Fruit fly (Drosophila melanogaster) whole organism, embryonic: ENCODE results near the gene Dyrk2.

Source experiments
- Antp ChIP-seq: fragments of 200-800 bp; sonication (Bioruptor generic); optimal IDR thresholded peaks from 3 replicates; lab custom pipeline; 2016; ENCODE audit warnings: missing biosample characterization, missing genetic modification characterization
- BtbVII ChIP-seq: fragments of 200-800 bp; sonication (Bioruptor generic); optimal IDR thresholded peaks from 3 replicates; lab custom pipeline; 2017; ENCODE audit warnings: missing biosample characterization, mild to moderate bottlenecking, missing genetic modification characterization
- CG1024 ChIP-seq: fragments of 200-800 bp; sonication (Bioruptor generic); IDR thresholded peaks from 2 replicates; pipeline ENCODE4 v1.3.6; 2022; ENCODE audit warnings: missing biosample characterization, missing genetic modification characterization
- CG10274 ChIP-seq: fragments of 200-800 bp; sonication (Bioruptor generic); optimal IDR thresholded peaks from 3 replicates; lab custom pipeline; 2017; ENCODE audit warnings: missing biosample characterization, mild to moderate bottlenecking, missing genetic modification characterization
- CG10959 ChIP-seq: fragments of 200-800 bp; sonication (Bioruptor generic); IDR thresholded peaks from 2 replicates; pipeline ENCODE4 v1.3.6; 2022; ENCODE audit warnings: missing biosample characterization, missing genetic modification characterization
- CG13424 ChIP-seq: fragments of 200-800 bp; sonication (Bioruptor generic); optimal IDR thresholded peaks from 2 replicates; lab custom pipeline; 2019; ENCODE audit warnings: missing biosample characterization, mild to moderate bottlenecking, missing genetic modification characterization, moderate library complexity
- CG14441 ChIP-seq: fragments of 200-800 bp; sonication (Bioruptor generic); IDR thresholded peaks from 2 replicates; pipeline ENCODE4 v1.3.6; 2022; ENCODE audit warnings: missing biosample characterization, missing genetic modification characterization
- CG17361 ChIP-seq: fragments of 200-800 bp; sonication (Bioruptor generic); IDR thresholded peaks from 3 replicates; pipeline ENCODE4 v1.3.6; 2022; ENCODE audit warnings: missing biosample characterization, missing genetic modification characterization
- CG2712 ChIP-seq: fragments of 200-800 bp; optimal IDR thresholded peaks from 3 replicates; lab custom pipeline; 2019; ENCODE audit warnings: missing biosample characterization, mild to moderate bottlenecking, missing genetic modification characterization, moderate library complexity
- CG31441 ChIP-seq: fragments of 200-800 bp; sonication (Bioruptor generic); IDR thresholded peaks from 2 replicates; pipeline ENCODE4 v1.3.6; 2022; ENCODE audit warnings: missing biosample characterization, missing genetic modification characterization
- CG33213 ChIP-seq: fragments of 200-800 bp; sonication (Bioruptor generic); optimal IDR thresholded peaks from 3 replicates; lab custom pipeline; 2016; ENCODE audit warnings: missing biosample characterization, missing genetic modification characterization
- CG3995 ChIP-seq: fragments of 200-800 bp; sonication (Bioruptor generic); optimal IDR thresholded peaks from 3 replicates; lab custom pipeline; 2016; ENCODE audit warnings: missing biosample characterization, missing genetic modification characterization
- CG4328 ChIP-seq: fragments of 200-800 bp; sonication (Bioruptor generic); optimal IDR thresholded peaks from 3 replicates; lab custom pipeline; 2017; ENCODE audit warnings: missing biosample characterization, missing genetic modification reagents, missing genetic modification characterization
- CG43689 ChIP-seq: fragments of 200-800 bp; sonication (Bioruptor generic); IDR thresholded peaks from 2 replicates; pipeline ENCODE4 v1.3.6; 2022; ENCODE audit warnings: missing biosample characterization, missing genetic modification characterization
- CG4424 ChIP-seq: fragments of 200-800 bp; sonication (Bioruptor generic); optimal IDR thresholded peaks from 3 replicates; lab custom pipeline; 2016; ENCODE audit warnings: missing biosample characterization, missing genetic modification characterization
- CG6813 ChIP-seq: fragments of 200-800 bp; sonication (Bioruptor generic); optimal IDR thresholded peaks from 2 replicates; lab custom pipeline; 2017; ENCODE audit warnings: missing biosample characterization, missing genetic modification characterization, mild to moderate bottlenecking, moderate library complexity, missing genetic modification reagents
- CG7963 ChIP-seq: fragments of 200-800 bp; sonication (Bioruptor generic); IDR thresholded peaks from 3 replicates; pipeline ENCODE4 v1.3.6; 2022; ENCODE audit warnings: missing biosample characterization, missing genetic modification characterization; ENCODE audit not compliant: partially characterized antibody
- CG8359 ChIP-seq: fragments of 200-800 bp; sonication (Bioruptor generic); optimal IDR thresholded peaks from 2 replicates; lab custom pipeline; 2017; ENCODE audit warnings: missing biosample characterization, mild to moderate bottlenecking, missing genetic modification characterization, borderline replicate concordance
- CG8944 ChIP-seq: fragments of 200-800 bp; sonication (Bioruptor generic); optimal IDR thresholded peaks from 3 replicates; lab custom pipeline; 2016; ENCODE audit warnings: missing biosample characterization, missing genetic modification characterization
- CG9727 ChIP-seq: fragments of 200-800 bp; sonication (Bioruptor generic); optimal IDR thresholded peaks from 3 replicates; lab custom pipeline; 2017; ENCODE audit warnings: missing biosample characterization, mild to moderate bottlenecking, missing genetic modification characterization
- CG9876 ChIP-seq: fragments of 200-800 bp; sonication (Bioruptor generic); optimal IDR thresholded peaks from 2 replicates; lab custom pipeline; 2016; ENCODE audit warnings: missing biosample characterization, missing genetic modification characterization
- CTCF ChIP-seq: fragments of 200-800 bp; sonication (Bioruptor generic); optimal IDR thresholded peaks from 2 replicates; lab custom pipeline; 2017; ENCODE audit warnings: missing biosample characterization, mild to moderate bottlenecking, missing genetic modification characterization, moderate library complexity
- D ChIP-seq, 2 experiments: fragments of 200-800 bp in 1 of 2; fragments of >200 bp in 1 of 2; sonication (Bioruptor generic) in 1 of 2; optimal IDR thresholded peaks; 2 replicates in 1 of 2; 3 replicates in 1 of 2; lab custom pipeline; 2017; ENCODE audit warnings: mild to moderate bottlenecking in 1 of 2, missing biosample characterization in 1 of 2, missing genetic modification characterization in 1 of 2, missing genetic modification reagents in 1 of 2
- HLH3B ChIP-seq: fragments of 200-800 bp; sonication (Bioruptor generic); IDR thresholded peaks from 2 replicates; pipeline ENCODE4 v1.3.6; 2022; ENCODE audit warnings: missing biosample characterization, missing genetic modification characterization
- HmgD ChIP-seq: fragments of 200-800 bp; sonication (Bioruptor generic); optimal IDR thresholded peaks from 3 replicates; lab custom pipeline; 2016; ENCODE audit warnings: missing biosample characterization, missing genetic modification characterization
- Kr ChIP-seq: fragments of 200-800 bp; sonication (Bioruptor generic); optimal IDR thresholded peaks from 2 replicates; lab custom pipeline; 2017; ENCODE audit warnings: missing biosample characterization, mild to moderate bottlenecking, missing genetic modification characterization
- Lhr ChIP-seq: fragments of 200-800 bp; sonication (Bioruptor generic); optimal IDR thresholded peaks from 3 replicates; lab custom pipeline; 2017; ENCODE audit warnings: mild to moderate bottlenecking, missing biosample characterization, missing genetic modification reagents, missing genetic modification characterization
- Neu2 ChIP-seq: fragments of 200-800 bp; sonication (Bioruptor generic); optimal IDR thresholded peaks from 3 replicates; lab custom pipeline; 2016; ENCODE audit warnings: missing biosample characterization, missing genetic modification characterization, borderline replicate concordance
- Oli ChIP-seq: fragments of 200-800 bp; sonication (Bioruptor generic); optimal IDR thresholded peaks from 2 replicates; lab custom pipeline; 2018; ENCODE audit warnings: missing biosample characterization, mild to moderate bottlenecking, missing genetic modification characterization, moderate library complexity
- Sox102F ChIP-seq: fragments of 200-800 bp; sonication (Bioruptor generic); optimal IDR thresholded peaks from 2 replicates; lab custom pipeline; 2018; ENCODE audit warnings: missing biosample characterization, mild to moderate bottlenecking, missing genetic modification characterization, moderate library complexity
- TFAM ChIP-seq: fragments of 200-800 bp; sonication (Bioruptor generic); optimal IDR thresholded peaks from 2 replicates; lab custom pipeline; 2017; ENCODE audit warnings: missing biosample characterization, missing genetic modification characterization, inconsistent platforms
- Tbp ChIP-seq: fragments of >200 bp; optimal IDR thresholded peaks from 2 replicates; lab custom pipeline; 2018; ENCODE audit warnings: missing biosample characterization, missing genetic modification characterization
- crol ChIP-seq: fragments of 200-800 bp; sonication (Bioruptor generic); IDR thresholded peaks from 2 replicates; pipeline ENCODE4 v1.3.6; 2022; ENCODE audit warnings: missing biosample characterization, missing genetic modification characterization
- crp ChIP-seq, 2 experiments: fragments of 200-800 bp; sonication (Bioruptor generic); optimal IDR thresholded peaks; 2 replicates in 1 of 2; 3 replicates in 1 of 2; lab custom pipeline; 2017; ENCODE audit warnings: missing biosample characterization in 2 of 2, missing genetic modification characterization in 2 of 2, mild to moderate bottlenecking in 1 of 2, moderate library complexity in 1 of 2
- cwo ChIP-seq: fragments of 200-800 bp; sonication (Bioruptor generic); optimal IDR thresholded peaks from 3 replicates; lab custom pipeline; 2017; ENCODE audit warnings: missing biosample characterization, missing genetic modification characterization, mild to moderate bottlenecking, moderate library complexity, missing genetic modification reagents
- dmrt11E ChIP-seq: fragments of 200-800 bp; sonication (Bioruptor generic); optimal IDR thresholded peaks from 3 replicates; lab custom pipeline; 2018; ENCODE audit warnings: missing biosample characterization, mild to moderate bottlenecking, missing genetic modification characterization, moderate library complexity
- fd3F ChIP-seq: fragments of 200-800 bp; sonication (Bioruptor generic); optimal IDR thresholded peaks from 2 replicates; lab custom pipeline; 2018; ENCODE audit warnings: missing biosample characterization, mild to moderate bottlenecking, missing genetic modification characterization, moderate library complexity
- grau ChIP-seq: fragments of 200-800 bp; optimal IDR thresholded peaks from 3 replicates; lab custom pipeline; 2019; ENCODE audit warnings: missing biosample characterization, mild to moderate bottlenecking, missing genetic modification characterization, moderate library complexity
- gro ChIP-seq: fragments of 200-800 bp; sonication (Bioruptor generic); optimal IDR thresholded peaks from 2 replicates; lab custom pipeline; 2016; ENCODE audit warnings: missing biosample characterization, missing genetic modification characterization
- lola ChIP-seq, 3 experiments: fragments of >200 bp in 2 of 3; fragments of 200-800 bp in 1 of 3; sonication (Bioruptor generic) in 1 of 3; optimal IDR thresholded peaks; 2 replicates each; lab custom pipeline; 2017 to 2019; ENCODE audit warnings: missing biosample characterization in 3 of 3, missing genetic modification characterization in 3 of 3, mild to moderate bottlenecking in 1 of 3, moderate library complexity in 1 of 3
- maf-S ChIP-seq: fragments of 200-800 bp; sonication (Bioruptor generic); optimal IDR thresholded peaks from 2 replicates; lab custom pipeline; 2016; ENCODE audit warnings: missing biosample characterization, missing genetic modification characterization
- peb ChIP-seq: fragments of 200-800 bp; sonication (Bioruptor generic); IDR thresholded peaks from 2 replicates; pipeline ENCODE4 v1.3.6; 2022; ENCODE audit warnings: missing biosample characterization, missing genetic modification characterization
- pum ChIP-seq: fragments of 200-800 bp; sonication (Bioruptor generic); optimal IDR thresholded peaks from 2 replicates; lab custom pipeline; 2016; ENCODE audit warnings: missing biosample characterization, missing genetic modification characterization
- ranshi ChIP-seq: fragments of 200-800 bp; sonication (Bioruptor generic); IDR thresholded peaks from 2 replicates; pipeline ENCODE4 v1.3.6; 2022; ENCODE audit warnings: missing biosample characterization, missing genetic modification characterization
- row ChIP-seq: fragments of 200-800 bp; sonication (Bioruptor generic); IDR thresholded peaks from 3 replicates; pipeline ENCODE4 v1.3.6; 2022; ENCODE audit warnings: missing biosample characterization, missing genetic modification characterization
- sob ChIP-seq: fragments of 200-800 bp; sonication (Bioruptor generic); IDR thresholded peaks from 2 replicates; pipeline ENCODE4 v1.3.6; 2022; ENCODE audit warnings: missing biosample characterization, missing genetic modification characterization
- sug ChIP-seq: fragments of 200-800 bp; optimal IDR thresholded peaks from 2 replicates; lab custom pipeline; 2019; ENCODE audit warnings: missing biosample characterization, mild to moderate bottlenecking, missing genetic modification characterization, moderate library complexity
- vfl ChIP-seq: fragments of 200-800 bp; sonication (Bioruptor generic); optimal IDR thresholded peaks from 2 replicates; lab custom pipeline; 2016; ENCODE audit warnings: missing biosample characterization, missing genetic modification characterization
- vvl ChIP-seq: fragments of 200-800 bp; sonication (Bioruptor generic); IDR thresholded peaks from 2 replicates; pipeline ENCODE4 v1.3.6; 2022; ENCODE audit warnings: missing biosample characterization, missing genetic modification characterization
- zfh1 ChIP-seq: fragments of 200-800 bp; sonication (Bioruptor generic); IDR thresholded peaks from 3 replicates; pipeline ENCODE4 v1.3.6; 2022; ENCODE audit warnings: missing biosample characterization, missing genetic modification characterization

Dyrk2 gene

dm6 chr2L:14225957-14226676, 7.8 kb downstream of the Dyrk2 start (continued):
- TF ChIP-seq Tbp (GFP tag; lab: Kevin White, UChicago) = no peak
- TF ChIP-seq CG3995 (GFP tag; lab: Kevin White, UChicago) = no peak
- TF ChIP-seq HLH3B (GFP tag; lab: Robert Waterston, UW) = no peak
- peak; percentile 2 for TF ChIP-seq Sox102F (GFP tag; lab: Kevin White, UChicago)
- TF ChIP-seq grau (tag; lab: Kevin White, UChicago) = no peak
- TF ChIP-seq CG1024 (GFP tag; lab: Robert Waterston, UW) = no peak
- TF ChIP-seq CG6813 (GFP tag; lab: Kevin White, UChicago) = no peak
- no peak for TF ChIP-seq cwo (GFP tag; lab: Kevin White, UChicago)
- TF ChIP-seq lola (GFP tag; optimal IDR thresholded peaks at IDR 0.05; lab: Kevin White, UChicago) = peak in 1 of 3 experiments; percentile 25
- no peak for TF ChIP-seq CG17361 (GFP tag; lab: Robert Waterston, UW)
- TF ChIP-seq CTCF (GFP tag; lab: Kevin White, UChicago) = no peak
- TF ChIP-seq CG14441 (GFP tag; lab: Robert Waterston, UW) = no peak
- TF ChIP-seq crp (GFP tag; optimal IDR thresholded peaks at IDR 0.05; lab: Kevin White, UChicago) = no peak
- no peak for TF ChIP-seq gro (GFP tag; lab: Kevin White, UChicago)
- peak; percentile 28 for TF ChIP-seq vvl (GFP tag; lab: Robert Waterston, UW)
- TF ChIP-seq CG31441 = 0 out of 2 replicates have a peak, but pooled peaks have one; percentile 18
- TF ChIP-seq maf-S (GFP tag; lab: Kevin White, UChicago) = no peak
- TF ChIP-seq CG8944 = no peak
- no peak for TF ChIP-seq peb (GFP tag; lab: Robert Waterston, UW)
- no peak for TF ChIP-seq Neu2
- no peak for TF ChIP-seq CG10959 (GFP tag; lab: Robert Waterston, UW)
- TF ChIP-seq CG4328 (GFP tag; lab: Kevin White, UChicago) = no peak
- no peak for TF ChIP-seq Oli (tag; lab: Kevin White, UChicago)
- TF ChIP-seq CG8359 (GFP tag; lab: Kevin White, UChicago) = no peak
- peak; percentile 43 for TF ChIP-seq dmrt11E (tag; lab: Kevin White, UChicago)
- no peak for TF ChIP-seq vfl
- TF ChIP-seq ranshi (GFP tag; lab: Robert Waterston, UW) = no peak
- TF ChIP-seq sob (GFP tag; lab: Robert Waterston, UW) = no peak
- no peak for TF ChIP-seq CG10274 (GFP tag; lab: Kevin White, UChicago)
- TF ChIP-seq zfh1 (GFP tag; lab: Robert Waterston, UW) = no peak
- TF ChIP-seq CG33213 (GFP tag; lab: Kevin White, UChicago) = no peak
- TF ChIP-seq CG9727 = no peak
- peak; percentile 26 for TF ChIP-seq CG2712 (tag; lab: Kevin White, UChicago)
- TF ChIP-seq HmgD (GFP tag; lab: Kevin White, UChicago) = no peak
- no peak for TF ChIP-seq CG9876 (GFP tag; lab: Kevin White, UChicago)
- no peak for TF ChIP-seq Lhr (GFP tag; lab: Kevin White, UChicago)
- TF ChIP-seq Antp (GFP tag; lab: Kevin White, UChicago) = no peak
- TF ChIP-seq Kr = no peak
- no peak for TF ChIP-seq crol (GFP tag; lab: Robert Waterston, UW)
- no peak for TF ChIP-seq CG13424 (tag; lab: Kevin White, UChicago)
- no peak for TF ChIP-seq CG43689 (GFP tag; lab: Robert Waterston, UW)
- TF ChIP-seq fd3F (GFP tag; lab: Kevin White, UChicago) = no peak
- peak; percentile 15 for TF ChIP-seq CG4424 (GFP tag; lab: Kevin White, UChicago)
- no peak for TF ChIP-seq sug (tag; lab: Kevin White, UChicago)
- no peak for TF ChIP-seq CG7963
- no peak for TF ChIP-seq TFAM (GFP tag; lab: Kevin White, UChicago)
- no peak for TF ChIP-seq pum (GFP tag; lab: Kevin White, UChicago)
- no peak for TF ChIP-seq D (optimal IDR thresholded peaks at IDR 0.05; lab: Kevin White, UChicago)
- TF ChIP-seq D (GFP tag; optimal IDR thresholded peaks at IDR 0.05; lab: Kevin White, UChicago) = no peak
- TF ChIP-seq row (GFP tag; lab: Robert Waterston, UW) = peak; percentile 25; the same call in 1 of the 3 replicates
- no peak for TF ChIP-seq BtbVII
